Worm (Caenorhabditis elegans) whole organism, L3 larva: ENCODE data around the gene unc-4.

Source experiments
- R02D3.7 ChIP-seq: fragments of 150-350 bp; optimal IDR thresholded peaks from 2 replicates; lab custom pipeline; 2014; ENCODE audit warnings: missing biosample characterization, missing genetic modification characterization
- aly-2 ChIP-seq: fragments of 150-350 bp; optimal IDR thresholded peaks from 2 replicates; lab custom pipeline; 2014; ENCODE audit warnings: missing biosample characterization, missing genetic modification characterization
- ama-1 ChIP-seq: fragments of 150-350 bp; optimal IDR thresholded peaks from 2 replicates; lab custom pipeline; 2018
- ceh-9 ChIP-seq: sonication (generic microtip); optimal IDR thresholded peaks from 2 replicates; lab custom pipeline; 2018; ENCODE audit warnings: missing biosample characterization, missing genetic modification characterization
- elt-2 ChIP-seq: sonication (generic microtip); optimal IDR thresholded peaks from 2 replicates; lab custom pipeline; 2016; ENCODE audit warnings: missing genetic modification reagents, mild to moderate bottlenecking, missing genetic modification characterization, missing compliant biosample characterization
- fos-1 ChIP-seq: fragments of 150-350 bp; optimal IDR thresholded peaks from 2 replicates; lab custom pipeline; 2014; ENCODE audit warnings: missing biosample characterization, missing genetic modification characterization
- lin-39 ChIP-seq: fragments of 150-350 bp; optimal IDR thresholded peaks from 2 replicates; lab custom pipeline; 2018; ENCODE audit warnings: missing biosample characterization, missing genetic modification reagents, missing genetic modification characterization
- nhr-11 ChIP-seq: fragments of 150-350 bp; optimal IDR thresholded peaks from 2 replicates; lab custom pipeline; 2014; ENCODE audit warnings: missing biosample characterization, missing genetic modification characterization
- nhr-12 ChIP-seq: fragments of 150-350 bp; optimal IDR thresholded peaks from 2 replicates; lab custom pipeline; 2014; ENCODE audit warnings: missing biosample characterization, missing genetic modification characterization
- nhr-237 ChIP-seq: fragments of 150-350 bp; optimal IDR thresholded peaks from 2 replicates; lab custom pipeline; 2014; ENCODE audit warnings: missing biosample characterization, missing genetic modification characterization
- nhr-77 ChIP-seq: fragments of 150-350 bp; optimal IDR thresholded peaks from 2 replicates; lab custom pipeline; 2014; ENCODE audit warnings: missing biosample characterization, missing genetic modification characterization
- pqm-1 ChIP-seq: fragments of 150-350 bp; optimal IDR thresholded peaks from 2 replicates; lab custom pipeline; 2017; ENCODE audit warnings: missing biosample characterization, missing genetic modification characterization, inconsistent platforms
- tbx-2 ChIP-seq: sonication (generic microtip); optimal IDR thresholded peaks from 2 replicates; lab custom pipeline; 2016; ENCODE audit warnings: mild to moderate bottlenecking, missing genetic modification characterization, missing compliant biosample characterization

- no peak for TF ChIP-seq ceh-9
- TF ChIP-seq elt-2 (tag; lab: Kevin White, UChicago): no peak
- no peak for TF ChIP-seq aly-2 (tag; lab: Kevin White, UChicago)
- no peak for TF ChIP-seq fos-1 (tag; lab: Kevin White, UChicago)
- TF ChIP-seq nhr-77 (tag; lab: Kevin White, UChicago): no peak
- no peak for TF ChIP-seq nhr-12 (tag; lab: Kevin White, UChicago)
- TF ChIP-seq lin-39: no peak
- TF ChIP-seq nhr-11 (tag; lab: Kevin White, UChicago): no peak
- no peak for TF ChIP-seq nhr-237 (tag; lab: Kevin White, UChicago)
- TF ChIP-seq pqm-1 (tag; lab: Kevin White, UChicago): no peak
- TF ChIP-seq tbx-2 (tag; lab: Kevin White, UChicago): no peak
- no peak for TF ChIP-seq ama-1 (lab: Kevin White, UChicago)
- no peak for TF ChIP-seq R02D3.7 (tag; lab: Kevin White, UChicago)
These were observed 38.7 kb upstream of the unc-4 start, which contains the start of the genes C05C10.7 and C05C10.5 for ce11 chrII:9938877-9939276.
